Worm (Caenorhabditis elegans) whole organism, mixed stage, embryonic: ENCODE results near the gene col-175.

Experiments
- M03D4.4 ChIP-seq: sonication (generic microtip); optimal IDR thresholded peaks from 2 replicates; lab custom pipeline; 2017; ENCODE audit warnings: mild to moderate bottlenecking, missing genetic modification characterization, missing compliant biosample characterization
- nhr-76 ChIP-seq: sonication (generic microtip); optimal IDR thresholded peaks from 2 replicates; lab custom pipeline; 2017; ENCODE audit warnings: missing biosample characterization, missing genetic modification characterization
- ztf-11 ChIP-seq: fragments of 150-350 bp; optimal IDR thresholded peaks from 2 replicates; lab custom pipeline; 2014; ENCODE audit warnings: missing biosample characterization, missing genetic modification characterization

ce11 chrX:9255993-9256392 lies 21.6 kb upstream of the col-175 start:
- no peak for TF ChIP-seq ztf-11 (tag; lab: Kevin White, UChicago)
- no peak for TF ChIP-seq nhr-76 (tag; lab: Kevin White, UChicago)
- TF ChIP-seq M03D4.4 (tag; lab: Kevin White, UChicago) = no peak
